Worm (Caenorhabditis elegans) whole organism, L1 larva: ENCODE results near the gene trpp-9.

ENCODE experiments used
- C04F5.9 ChIP-seq: sonication (generic microtip); optimal IDR thresholded peaks from 2 replicates; lab custom pipeline; 2016; ENCODE audit warnings: missing genetic modification characterization, missing compliant biosample characterization
- C34B4.2 ChIP-seq: sonication (generic microtip); optimal IDR thresholded peaks from 2 replicates; lab custom pipeline; 2017; ENCODE audit warnings: mild to moderate bottlenecking, missing genetic modification characterization, missing compliant biosample characterization
- F16B12.6 ChIP-seq: fragments of 150-350 bp; optimal IDR thresholded peaks from 2 replicates; lab custom pipeline; 2014; ENCODE audit warnings: missing biosample characterization, missing genetic modification characterization
- aha-1 ChIP-seq: fragments of 150-350 bp; optimal IDR thresholded peaks from 2 replicates; lab custom pipeline; 2014; ENCODE audit warnings: missing biosample characterization, missing genetic modification characterization
- alr-1 ChIP-seq: fragments of 200-800 bp; sonication (Bioruptor generic); optimal IDR thresholded peaks from 2 replicates; lab custom pipeline; 2018; ENCODE audit warnings: borderline replicate concordance, mild to moderate bottlenecking, missing genetic modification characterization, missing compliant biosample characterization
- aly-2 ChIP-seq: fragments of 150-350 bp; optimal IDR thresholded peaks from 2 replicates; lab custom pipeline; 2014; ENCODE audit warnings: missing biosample characterization, missing genetic modification characterization
- ceh-63 ChIP-seq: fragments of 200-800 bp; sonication (Bioruptor generic); optimal IDR thresholded peaks from 2 replicates; lab custom pipeline; 2018; ENCODE audit warnings: mild to moderate bottlenecking, missing genetic modification characterization, missing compliant biosample characterization
- ceh-82 ChIP-seq, 3 experiments: fragments of 150-350 bp in 1 of 3; sonication (generic microtip) in 2 of 3; optimal IDR thresholded peaks; 2 replicates each; lab custom pipeline; 2014 to 2017; ENCODE audit warnings: missing biosample characterization in 3 of 3, missing genetic modification characterization in 3 of 3
- ceh-90 ChIP-seq: sonication (generic microtip); optimal IDR thresholded peaks from 2 replicates; lab custom pipeline; 2016; ENCODE audit warnings: missing genetic modification characterization, missing compliant biosample characterization
- dpl-1 ChIP-seq, 3 experiments: fragments of 150-350 bp in 2 of 3; sonication (generic microtip) in 1 of 3; optimal IDR thresholded peaks; 2 replicates each; lab custom pipeline; 2014 to 2017; ENCODE audit warnings: missing biosample characterization in 3 of 3, missing genetic modification characterization in 3 of 3, missing genetic modification reagents in 3 of 3
- efl-1 ChIP-seq, 4 experiments: fragments of 150-350 bp; optimal IDR thresholded peaks in 3 of 4; peaks in 1 of 4; 1 replicate in 1 of 4; 2 replicates in 3 of 4; lab custom pipeline; 2014; ENCODE audit warnings: missing biosample characterization in 2 of 4, missing genetic modification characterization in 2 of 4, missing genetic modification reagents in 2 of 4
- egl-13 ChIP-seq: sonication (generic microtip); optimal IDR thresholded peaks from 2 replicates; lab custom pipeline; 2016; ENCODE audit warnings: missing genotype, missing genetic modification reagents, missing genetic modification characterization, missing compliant biosample characterization
- elt-3 ChIP-seq, 6 experiments: fragments of 150-350 bp in 1 of 6; sonication (generic microtip); optimal IDR thresholded peaks; 2 replicates each; lab custom pipeline; 2017 to 2018; ENCODE audit warnings: missing biosample characterization in 6 of 6, missing genetic modification characterization in 6 of 6, inconsistent platforms in 1 of 6
- ets-5 ChIP-seq: fragments of 200-800 bp; sonication (Bioruptor generic); IDR thresholded peaks from 2 replicates; pipeline ENCODE4 v1.3.6; 2022; ENCODE audit warnings: missing genetic modification characterization, missing compliant biosample characterization
- fkh-10 ChIP-seq: sonication (generic microtip); optimal IDR thresholded peaks from 2 replicates; lab custom pipeline; 2017; ENCODE audit warnings: missing biosample characterization, missing genetic modification reagents, missing genetic modification characterization
- fkh-4 ChIP-seq: sonication (generic microtip); optimal IDR thresholded peaks from 2 replicates; lab custom pipeline; 2016; ENCODE audit warnings: missing compliant biosample characterization, missing genetic modification characterization, borderline replicate concordance
- hlh-17 ChIP-seq: fragments of 200-800 bp; sonication (Bioruptor generic); optimal IDR thresholded peaks from 2 replicates; lab custom pipeline; 2018; ENCODE audit warnings: missing genetic modification characterization, mild to moderate bottlenecking, missing compliant biosample characterization, moderate library complexity, borderline replicate concordance
- hpl-2 ChIP-seq: fragments of 150-350 bp; optimal IDR thresholded peaks from 2 replicates; lab custom pipeline; 2014; ENCODE audit warnings: missing biosample characterization, missing genetic modification reagents, missing genetic modification characterization
- irx-1 ChIP-seq: sonication (generic microtip); optimal IDR thresholded peaks from 2 replicates; lab custom pipeline; 2016; ENCODE audit warnings: missing genetic modification characterization, missing compliant biosample characterization
- jun-1 ChIP-seq: fragments of 150-350 bp; optimal IDR thresholded peaks from 2 replicates; lab custom pipeline; 2014; ENCODE audit warnings: missing biosample characterization, missing genetic modification reagents, missing genetic modification characterization
- lin-14 ChIP-seq: fragments of 200-800 bp; sonication (Bioruptor generic); optimal IDR thresholded peaks from 2 replicates; lab custom pipeline; 2018; ENCODE audit warnings: mild to moderate bottlenecking, missing genetic modification characterization, moderate library complexity, missing compliant biosample characterization
- lin-35 ChIP-seq, 2 experiments: fragments of 150-350 bp; optimal IDR thresholded peaks; 2 replicates each; lab custom pipeline; 2014; ENCODE audit warnings: missing biosample characterization in 2 of 2, missing genetic modification characterization in 2 of 2, missing genetic modification reagents in 2 of 2
- lin-39 ChIP-seq: fragments of 150-350 bp; optimal IDR thresholded peaks from 2 replicates; lab custom pipeline; 2014; ENCODE audit warnings: missing biosample characterization, missing genetic modification reagents, missing genetic modification characterization
- lir-3 ChIP-seq: sonication (generic microtip); optimal IDR thresholded peaks from 2 replicates; lab custom pipeline; 2016; ENCODE audit warnings: mild to moderate bottlenecking, missing genetic modification characterization, moderate library complexity, missing compliant biosample characterization; ENCODE audit not compliant: poor library complexity
- lsy-2 ChIP-seq, 2 experiments: fragments of 150-350 bp; optimal IDR thresholded peaks; 2 replicates each; lab custom pipeline; 2014; ENCODE audit warnings: missing biosample characterization in 2 of 2, missing genetic modification characterization in 2 of 2
- mab-9 ChIP-seq: fragments of 200-800 bp; sonication (Bioruptor generic); IDR thresholded peaks from 2 replicates; pipeline ENCODE4 v1.3.6; 2022; ENCODE audit warnings: missing genetic modification reagents, missing genetic modification characterization, missing compliant biosample characterization
- mdl-1 ChIP-seq, 2 experiments: fragments of 150-350 bp; optimal IDR thresholded peaks; 2 replicates each; lab custom pipeline; 2014 to 2017; ENCODE audit warnings: missing biosample characterization in 2 of 2, missing genetic modification characterization in 2 of 2, inconsistent platforms in 1 of 2
- mef-2 ChIP-seq: fragments of 150-350 bp; optimal IDR thresholded peaks from 2 replicates; lab custom pipeline; 2014; ENCODE audit warnings: missing biosample characterization, missing genetic modification characterization
- mep-1 ChIP-seq: fragments of 150-350 bp; optimal IDR thresholded peaks from 2 replicates; lab custom pipeline; 2014; ENCODE audit warnings: missing biosample characterization, missing genetic modification characterization
- nhr-12 ChIP-seq: sonication (generic microtip); optimal IDR thresholded peaks from 2 replicates; lab custom pipeline; 2017; ENCODE audit warnings: missing biosample characterization, missing genetic modification characterization
- nhr-19 ChIP-seq: fragments of 200-800 bp; sonication (Bioruptor generic); conservative IDR thresholded peaks from 2 replicates; pipeline ENCODE4 v1.3.6; 2022; ENCODE audit warnings: missing genetic modification characterization, missing compliant biosample characterization
- nhr-20 ChIP-seq: sonication (generic microtip); optimal IDR thresholded peaks from 2 replicates; lab custom pipeline; 2016; ENCODE audit warnings: mild to moderate bottlenecking, missing genetic modification characterization, missing compliant biosample characterization
- nhr-28 ChIP-seq: fragments of 150-350 bp; optimal IDR thresholded peaks from 2 replicates; lab custom pipeline; 2014; ENCODE audit warnings: missing biosample characterization, missing genetic modification characterization
- nhr-71 ChIP-seq: sonication (generic microtip); optimal IDR thresholded peaks from 2 replicates; lab custom pipeline; 2016; ENCODE audit warnings: mild to moderate bottlenecking, missing genetic modification characterization, moderate library complexity, missing compliant biosample characterization
- nhr-76 ChIP-seq: sonication (generic microtip); optimal IDR thresholded peaks from 2 replicates; lab custom pipeline; 2017; ENCODE audit warnings: missing biosample characterization, missing genetic modification characterization
- nhr-90 ChIP-seq: sonication (generic microtip); optimal IDR thresholded peaks from 2 replicates; lab custom pipeline; 2016; ENCODE audit warnings: mild to moderate bottlenecking, missing genetic modification characterization, missing compliant biosample characterization; ENCODE audit not compliant: poor library complexity
- pag-3 ChIP-seq: sonication (generic microtip); optimal IDR thresholded peaks from 2 replicates; lab custom pipeline; 2017; ENCODE audit warnings: missing genetic modification characterization, mild to moderate bottlenecking, missing compliant biosample characterization, antibody characterized with exemption, borderline replicate concordance; ENCODE audit not compliant: insufficient read depth
- pqm-1 ChIP-seq: sonication (generic microtip); optimal IDR thresholded peaks from 3 replicates; lab custom pipeline; 2017; ENCODE audit warnings: missing biosample characterization, missing genetic modification characterization
- rnt-1 ChIP-seq: sonication (generic microtip); optimal IDR thresholded peaks from 2 replicates; lab custom pipeline; 2016; ENCODE audit warnings: mild to moderate bottlenecking, missing genetic modification characterization, moderate library complexity, missing compliant biosample characterization
- snu-23 ChIP-seq: sonication (generic microtip); optimal IDR thresholded peaks from 2 replicates; lab custom pipeline; 2016; ENCODE audit warnings: missing genetic modification characterization, missing compliant biosample characterization
- sox-4 ChIP-seq: sonication (generic microtip); optimal IDR thresholded peaks from 2 replicates; lab custom pipeline; 2016; ENCODE audit warnings: missing genetic modification characterization, missing compliant biosample characterization
- sptf-1 ChIP-seq: fragments of 150-350 bp; optimal IDR thresholded peaks from 2 replicates; lab custom pipeline; 2014; ENCODE audit warnings: missing biosample characterization, missing genetic modification characterization
- unc-130 ChIP-seq: fragments of 150-350 bp; optimal IDR thresholded peaks from 2 replicates; lab custom pipeline; 2017; ENCODE audit warnings: missing biosample characterization, missing genetic modification characterization, inconsistent platforms
- unc-30 ChIP-seq: sonication (generic microtip); optimal IDR thresholded peaks from 2 replicates; lab custom pipeline; 2017; ENCODE audit warnings: missing biosample characterization, missing genetic modification characterization
- unc-86 ChIP-seq: sonication (generic microtip); optimal IDR thresholded peaks from 2 replicates; lab custom pipeline; 2016; ENCODE audit warnings: missing genetic modification characterization, missing compliant biosample characterization
- unc-98 ChIP-seq: fragments of 200-800 bp; sonication (Bioruptor generic); IDR thresholded peaks from 2 replicates; pipeline ENCODE4 v1.3.6; 2022; ENCODE audit warnings: missing genetic modification characterization, missing compliant biosample characterization
- vab-15 ChIP-seq: sonication (generic microtip); optimal IDR thresholded peaks from 2 replicates; lab custom pipeline; 2017; ENCODE audit warnings: missing genotype, mild to moderate bottlenecking, missing genetic modification characterization, missing compliant biosample characterization
- zag-1 ChIP-seq: fragments of 150-350 bp; optimal IDR thresholded peaks from 2 replicates; lab custom pipeline; 2014; ENCODE audit warnings: missing biosample characterization, missing genetic modification characterization
- ztf-4 ChIP-seq: fragments of 150-350 bp; optimal IDR thresholded peaks from 2 replicates; lab custom pipeline; 2014; ENCODE audit warnings: missing biosample characterization, missing genetic modification characterization

Gene trpp-9

DNA sequence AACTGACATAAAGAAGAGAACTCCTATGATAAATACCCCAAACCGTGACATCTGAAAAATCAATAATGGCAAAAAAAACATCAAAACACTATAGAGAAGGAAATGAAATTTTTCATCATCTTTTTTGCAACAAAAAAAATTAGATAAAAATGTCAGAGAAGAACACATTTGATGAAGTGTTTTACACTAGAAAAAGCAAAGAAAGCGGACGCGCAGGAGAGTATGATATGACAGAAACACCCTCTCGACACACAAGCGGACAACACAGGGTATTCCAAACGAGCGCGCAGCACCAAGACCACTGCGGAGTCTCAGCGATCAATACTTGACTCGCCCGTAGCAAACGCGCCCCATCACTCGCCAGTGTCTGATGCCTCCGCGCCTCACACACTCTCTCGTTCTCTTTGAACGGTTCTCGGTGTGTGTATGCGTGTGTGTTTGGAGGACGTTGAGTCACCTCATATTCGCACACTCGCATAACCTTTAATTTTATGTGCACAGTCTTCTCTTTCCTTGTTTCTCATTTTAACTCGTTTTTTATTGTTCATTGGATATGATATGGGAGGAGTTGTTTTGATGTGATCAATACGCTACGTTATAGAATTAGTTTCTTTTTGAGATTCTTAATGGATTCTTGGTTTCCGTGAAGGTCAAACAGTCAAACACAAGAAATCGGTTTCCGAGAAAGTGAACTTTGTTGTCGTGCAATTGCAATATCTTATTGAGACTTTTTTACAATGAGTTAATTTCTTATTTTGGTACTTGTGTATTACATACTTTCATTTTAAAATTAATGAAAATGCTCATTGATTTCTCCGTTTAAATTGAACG is 17.1 kb upstream of the trpp-9 start, which contains the start of gene selt-1.1 (continued):
- TF ChIP-seq nhr-76 (tag; lab: Kevin White, UChicago) (no peak), irx-1 (tag; lab: Kevin White, UChicago) (no peak), ceh-63 (no peak), C34B4.2 (tag; lab: Kevin White, UChicago) (no peak), aly-2 (tag; lab: Kevin White, UChicago) (no peak), egl-13 (no peak), hlh-17 (GFP tag; lab: Kevin White, UChicago) (no peak), mep-1 (tag; lab: Kevin White, UChicago) (peak; percentile 76), lir-3 (tag; lab: Kevin White, UChicago) (no peak), unc-86 (peak; percentile 31), lsy-2 (tag; optimal IDR thresholded peaks at IDR 0.05; lab: Kevin White, UChicago) (peak; percentile 9 to 29), mdl-1 (tag; optimal IDR thresholded peaks at IDR 0.05; lab: Kevin White, UChicago) (peak in 1 of 2 experiments; percentile 63), fkh-4 (tag; lab: Kevin White, UChicago) (no peak), ztf-4 (tag; lab: Kevin White, UChicago) (no peak), unc-130 (tag; lab: Kevin White, UChicago) (no peak), pag-3 (tag; lab: Kevin White, UChicago) (no peak), jun-1 (tag; lab: Kevin White, UChicago) (peak; percentile 46), sptf-1 (no peak), lin-39 (tag; lab: Kevin White, UChicago) (no peak), nhr-90 (tag; lab: Kevin White, UChicago) (peak; percentile 62), lin-35 (GFP tag; optimal IDR thresholded peaks at IDR 0.05; lab: Kevin White, UChicago) (peak; percentile 15 to 51), dpl-1 (GFP tag; optimal IDR thresholded peaks at IDR 0.05; lab: Kevin White, UChicago) (no peak), nhr-71 (tag; lab: Kevin White, UChicago) (peak; percentile 61), aha-1 (no peak), nhr-19 (GFP tag; lab: Robert Waterston, UW) (peak; percentile 14; the same call in 1 of the 2 replicates), F16B12.6 (tag; lab: Kevin White, UChicago) (no peak), rnt-1 (tag; lab: Kevin White, UChicago) (peak; percentile 43), sox-4 (tag; lab: Kevin White, UChicago) (no peak), hpl-2 (no peak), snu-23 (GFP tag; lab: Kevin White, UChicago) (peak; percentile 63), ets-5 (GFP tag; lab: Robert Waterston, UW) (no peak), nhr-12 (tag; lab: Kevin White, UChicago) (no peak)
- TF ChIP-seq, all 84 proteins: peak for 25

- TF ChIP-seq nhr-20 (tag; lab: Kevin White, UChicago): no peak
- TF ChIP-seq pag-3 (tag; lab: Kevin White, UChicago): no peak
- peak; percentile 23 for TF ChIP-seq fkh-4 (tag; lab: Kevin White, UChicago)
- TF ChIP-seq fkh-10 (GFP tag; lab: Kevin White, UChicago): no peak
- no peak for TF ChIP-seq alr-1 (tag; lab: Kevin White, UChicago)
- no peak for TF ChIP-seq elt-3 (tag; optimal IDR thresholded peaks at IDR 0.05; lab: Kevin White, UChicago)
- TF ChIP-seq C04F5.9 (tag; lab: Kevin White, UChicago): no peak
- TF ChIP-seq ceh-82 (tag; optimal IDR thresholded peaks at IDR 0.05; lab: Kevin White, UChicago): no peak
- TF ChIP-seq vab-15 (tag; lab: Kevin White, UChicago): no peak
- no peak for TF ChIP-seq efl-1 (optimal IDR thresholded peaks at IDR 0.05; lab: Kevin White, UChicago)
- peak in 1 of 2 experiments; percentile 62 for TF ChIP-seq efl-1 (GFP tag; optimal IDR thresholded peaks at IDR 0.05 in 1 of 2; lab: Kevin White, UChicago)
- TF ChIP-seq hpl-2: no peak
- TF ChIP-seq mef-2 (tag; lab: Kevin White, UChicago): no peak
- TF ChIP-seq nhr-28 (tag; lab: Kevin White, UChicago): no peak
- no peak for TF ChIP-seq mab-9 (GFP tag; lab: Robert Waterston, UW)
- no peak for TF ChIP-seq jun-1 (tag; lab: Kevin White, UChicago)
- no peak for TF ChIP-seq zag-1
- TF ChIP-seq unc-98 (GFP tag; lab: Robert Waterston, UW): no peak
- peak; percentile 32 for TF ChIP-seq lin-14
- TF ChIP-seq unc-30 (tag; lab: Kevin White, UChicago): no peak
- no peak for TF ChIP-seq ceh-90 (tag; lab: Kevin White, UChicago)
- no peak for TF ChIP-seq pqm-1 (tag; lab: Kevin White, UChicago)
Observed at ce11 chrX:11547442-11548023, 16.2 kb upstream of the trpp-9 start.
